Worm (Caenorhabditis elegans) whole organism, dauer: ENCODE results near the gene gstk-2.

ENCODE experiments used
- unc-62 ChIP-seq: sonication (generic microtip); optimal IDR thresholded peaks from 2 replicates; lab custom pipeline; 2017; ENCODE audit warnings: missing biosample characterization, missing genetic modification reagents, missing genetic modification characterization

The gstk-2 gene

DNA sequence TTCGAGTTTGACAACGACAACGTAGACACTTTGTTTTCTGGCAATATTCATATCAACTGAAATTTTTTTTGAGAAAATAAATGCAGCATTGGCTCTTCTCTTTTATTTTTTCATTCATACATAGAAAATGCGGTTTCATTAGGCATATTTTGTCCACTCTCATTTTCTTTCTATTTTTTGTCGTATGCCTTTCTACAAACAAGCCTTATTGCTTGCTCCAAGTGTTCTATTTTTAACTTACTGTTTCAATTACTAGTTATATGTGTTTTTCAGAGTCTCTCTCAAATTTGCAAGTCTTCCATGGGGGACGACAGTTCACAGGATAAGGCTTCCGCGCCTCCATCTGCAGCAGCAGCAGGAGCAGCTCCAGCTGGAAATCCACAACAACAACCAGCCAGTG lies 36.1 kb downstream of the gstk-2 start, which contains the start of gene kcc-1:
kcc-1 (plus strand) TSS at position 301 of the 400 bp plus-strand sequence.
- no peak for TF ChIP-seq unc-62 (GFP tag; lab: Kevin White, UChicago)

DNA sequence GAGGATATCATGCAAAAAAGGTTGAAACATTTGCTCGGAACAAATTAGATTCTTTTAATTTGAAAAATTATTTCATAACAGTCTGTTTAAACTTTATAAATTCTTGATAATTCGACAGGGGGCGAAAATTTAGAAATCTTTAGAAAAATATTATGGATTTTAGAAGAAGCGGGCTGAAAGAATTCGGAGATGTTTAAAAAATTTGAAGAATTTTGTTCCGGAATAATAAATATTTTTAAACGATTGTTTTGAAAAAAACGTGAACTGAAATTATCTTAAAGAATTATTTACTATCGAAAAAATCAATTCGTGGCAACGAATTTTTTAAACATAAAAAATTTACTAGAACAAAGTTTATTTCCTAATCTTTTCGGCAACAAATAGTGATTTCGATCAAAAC lies 38.4 kb downstream of the gstk-2 start, which contains the start of gene R13A1.3:
R13A1.3 (plus strand) TSS at position 301 of the 400 bp plus-strand sequence.
- no peak for TF ChIP-seq unc-62 (GFP tag; lab: Kevin White, UChicago)

DNA sequence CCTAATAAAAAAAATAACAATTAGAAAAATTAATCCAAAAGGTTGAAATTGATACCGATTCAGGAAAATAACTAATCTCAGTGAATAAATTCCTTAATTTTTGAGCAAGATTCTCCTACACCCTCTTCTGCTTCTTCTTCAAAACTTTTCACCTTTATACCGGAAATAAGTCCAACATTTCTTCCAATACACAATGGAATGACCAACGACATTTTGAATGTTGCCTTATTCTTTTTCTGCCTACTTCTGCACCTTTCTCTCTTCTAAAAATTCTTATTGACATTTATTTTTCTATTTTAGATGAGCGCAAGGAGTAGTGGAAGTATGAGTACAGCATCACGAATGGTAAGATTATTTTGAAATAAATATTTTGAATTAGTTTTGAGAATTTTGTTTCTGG lies 45.2 kb downstream of the gstk-2 start, which contains the start of gene unc-8:
unc-8 (plus strand) TSS at position 301 of the 400 bp plus-strand sequence.
- TF ChIP-seq unc-62 (GFP tag; lab: Kevin White, UChicago): no peak

DNA sequence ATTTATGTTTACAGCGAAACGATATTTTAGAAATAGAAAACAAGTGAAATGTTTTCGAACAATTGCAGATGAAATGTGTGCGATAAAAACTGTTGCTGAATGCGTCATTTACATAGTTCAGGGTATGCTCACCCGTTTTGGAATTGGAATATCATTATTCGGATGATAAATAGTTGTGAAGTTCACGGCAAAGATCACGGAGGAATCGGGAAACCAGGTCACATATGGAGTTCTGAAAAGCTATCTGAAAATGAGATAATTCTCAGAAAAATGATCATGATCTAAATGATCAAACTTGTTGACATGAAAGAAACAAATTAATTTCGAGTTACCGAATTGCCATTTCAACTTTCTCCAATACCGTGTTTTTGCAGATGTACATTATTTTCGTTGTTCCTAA lies 46.3 kb downstream of the gstk-2 start, which contains the start of gene best-16:
best-16 (minus strand) TSS at position 101 of the 400 bp plus-strand sequence.
- no peak for TF ChIP-seq unc-62 (GFP tag; lab: Kevin White, UChicago)

DNA sequence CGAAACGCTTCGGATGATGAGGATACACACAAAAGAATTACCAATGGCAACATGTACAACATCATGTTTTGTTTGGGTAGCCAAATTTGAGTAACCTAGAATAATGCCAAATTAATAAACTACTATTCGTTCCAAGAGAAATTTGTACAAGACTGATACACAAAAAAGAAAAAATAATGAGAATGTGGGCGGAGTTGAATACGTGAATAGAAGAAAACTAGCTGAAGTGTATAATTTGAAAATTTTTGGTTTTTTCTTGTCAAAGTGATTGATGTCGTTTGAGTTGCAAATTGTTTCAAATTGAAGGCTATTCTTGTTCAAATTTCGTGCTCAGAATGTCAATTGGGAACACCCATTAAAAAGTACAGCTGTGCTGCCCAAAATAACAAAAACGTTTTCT lies 50.3 kb downstream of the gstk-2 start, which contains the start of gene R13A1.5:
R13A1.5 (minus strand) TSS at position 101 of the 400 bp plus-strand sequence.
- no peak for TF ChIP-seq unc-62 (GFP tag; lab: Kevin White, UChicago)
